Worm (Caenorhabditis elegans): ENCODE measurements around the gene T19C3.3.

DNA sequence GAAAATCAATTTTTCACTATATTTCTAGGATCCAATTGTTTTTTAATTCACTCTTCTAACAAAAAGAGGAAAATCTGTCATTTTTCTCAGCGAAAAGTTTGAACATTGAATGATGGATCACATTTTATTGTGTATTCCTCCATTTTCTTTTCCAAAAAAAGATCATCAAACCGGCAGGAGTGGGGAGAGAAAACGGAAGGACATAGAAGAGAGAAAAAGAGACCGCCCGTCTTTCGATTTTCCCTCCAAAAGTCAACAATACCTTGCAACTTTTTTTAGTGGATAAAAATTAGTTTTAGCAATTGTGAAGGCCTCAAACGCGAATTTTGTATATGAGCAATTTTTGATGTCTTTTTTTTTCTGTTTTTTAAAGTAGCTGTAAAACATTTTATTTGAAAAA is 50.6 kb downstream of the T19C3.3 start:
- TF ChIP-seq dao-5 (tag; optimal IDR thresholded peaks at IDR 0.05) = no peak
- no peak for TF ChIP-seq him-1 (tag; optimal IDR thresholded peaks at IDR 0.05)
- TF ChIP-seq W03F9.2 (tag; optimal IDR thresholded peaks at IDR 0.05) = no peak
